Worm (Caenorhabditis elegans) whole organism, young adult: ENCODE data around the gene T05H10.8.

Experiments used
- C06A6.2 ChIP-seq: fragments of 200-800 bp; sonication (Bioruptor generic); conservative IDR thresholded peaks from 2 replicates; pipeline ENCODE4 v1.3.6; 2022; ENCODE audit warnings: missing genetic modification characterization, missing compliant biosample characterization
- D2030.7 ChIP-seq: fragments of 200-800 bp; sonication (Bioruptor generic); IDR thresholded peaks from 2 replicates; pipeline ENCODE4 v1.3.6; 2022; ENCODE audit warnings: missing genetic modification reagents, missing genetic modification characterization, missing compliant biosample characterization
- F37B4.10 ChIP-seq: fragments of 200-800 bp; sonication (Bioruptor generic); IDR thresholded peaks from 2 replicates; pipeline ENCODE4 v1.3.6; 2022; ENCODE audit warnings: missing genetic modification characterization, missing compliant biosample characterization
- F52B5.7 ChIP-seq: sonication (generic microtip); optimal IDR thresholded peaks from 2 replicates; lab custom pipeline; 2016; ENCODE audit warnings: mild to moderate bottlenecking, missing genetic modification characterization, missing compliant biosample characterization
- T26A5.8 ChIP-seq: sonication (generic microtip); optimal IDR thresholded peaks from 2 replicates; lab custom pipeline; 2016; ENCODE audit warnings: missing genetic modification characterization, missing compliant biosample characterization
- Y53F4B.3 ChIP-seq: fragments of 200-800 bp; sonication (Bioruptor generic); IDR thresholded peaks from 2 replicates; pipeline ENCODE4 v1.3.6; 2022; ENCODE audit warnings: missing genetic modification reagents, missing genetic modification characterization, missing compliant biosample characterization
- Y53G8AR.9 ChIP-seq: fragments of 200-800 bp; sonication (Bioruptor generic); conservative IDR thresholded peaks from 2 replicates; pipeline ENCODE4 v1.3.6; 2022; ENCODE audit warnings: missing genetic modification reagents, missing genetic modification characterization, missing compliant biosample characterization
- Y67H2A.10 ChIP-seq: fragments of 200-800 bp; sonication (Bioruptor generic); conservative IDR thresholded peaks from 2 replicates; pipeline ENCODE4 v1.3.6; 2022; ENCODE audit warnings: missing genetic modification reagents, missing genetic modification characterization, missing compliant biosample characterization
- ama-1 ChIP-seq, 3 experiments: fragments of 150-350 bp in 1 of 3; sonication (generic microtip) in 2 of 3; optimal IDR thresholded peaks; 2 replicates each; lab custom pipeline; 2014 to 2018; ENCODE audit warnings: missing biosample characterization in 2 of 3, missing genetic modification characterization in 2 of 3, missing genetic modification reagents in 2 of 3
- aptf-2 ChIP-seq: fragments of 200-800 bp; sonication (Bioruptor generic); conservative IDR thresholded peaks from 2 replicates; pipeline ENCODE4 v1.3.6; 2022; ENCODE audit warnings: missing genetic modification reagents, missing genetic modification characterization, missing compliant biosample characterization
- athp-1 ChIP-seq: sonication (generic microtip); optimal IDR thresholded peaks from 2 replicates; lab custom pipeline; 2017; ENCODE audit warnings: mild to moderate bottlenecking, missing genetic modification characterization, missing compliant biosample characterization
- bed-2 ChIP-seq: fragments of 200-800 bp; sonication (Bioruptor generic); IDR thresholded peaks from 2 replicates; pipeline ENCODE4 v1.3.6; 2022; ENCODE audit warnings: missing genetic modification reagents, missing genetic modification characterization, missing compliant biosample characterization
- cebp-1 ChIP-seq, 2 experiments: fragments of 200-800 bp in 1 of 2; sonication (Bioruptor generic) in 1 of 2; sonication (generic microtip) in 1 of 2; IDR thresholded peaks in 1 of 2; optimal IDR thresholded peaks in 1 of 2; 2 replicates each; pipeline versions ENCODE4 v1.3.6 to Lab custom; 2017 to 2022; ENCODE audit warnings: missing compliant biosample characterization in 2 of 2, missing genetic modification characterization in 2 of 2, mild to moderate bottlenecking in 1 of 2, missing genetic modification reagents in 1 of 2, moderate library complexity in 1 of 2
- ceh-100 ChIP-seq: fragments of 200-800 bp; sonication (Bioruptor generic); IDR thresholded peaks from 2 replicates; pipeline ENCODE4 v1.3.6; 2022; ENCODE audit warnings: missing genetic modification reagents, missing genetic modification characterization, missing compliant biosample characterization
- ceh-58 ChIP-seq: fragments of 200-800 bp; sonication (Bioruptor generic); IDR thresholded peaks from 2 replicates; pipeline ENCODE4 v1.3.6; 2022; ENCODE audit warnings: missing genetic modification characterization, missing compliant biosample characterization
- chd-7 ChIP-seq: sonication (generic microtip); optimal IDR thresholded peaks from 2 replicates; lab custom pipeline; 2016; ENCODE audit warnings: mild to moderate bottlenecking, missing genetic modification characterization, moderate library complexity, missing compliant biosample characterization
- egrh-3 ChIP-seq: fragments of 200-800 bp; sonication (Bioruptor generic); IDR thresholded peaks from 2 replicates; pipeline ENCODE4 v1.3.6; 2022; ENCODE audit warnings: missing genetic modification reagents, missing genetic modification characterization, missing compliant biosample characterization
- ets-4 ChIP-seq: fragments of 200-800 bp; sonication (Bioruptor generic); optimal IDR thresholded peaks from 2 replicates; lab custom pipeline; 2018; ENCODE audit warnings: mild to moderate bottlenecking, missing genetic modification characterization, missing compliant biosample characterization
- fkh-3 ChIP-seq: sonication (generic microtip); optimal IDR thresholded peaks from 2 replicates; lab custom pipeline; 2016; ENCODE audit warnings: mild to moderate bottlenecking, missing genetic modification characterization, missing compliant biosample characterization
- him-1 ChIP-seq: sonication (generic microtip); optimal IDR thresholded peaks from 2 replicates; lab custom pipeline; 2016; ENCODE audit warnings: missing genotype, missing genetic modification reagents, missing genetic modification characterization, missing compliant biosample characterization
- hlh-12 ChIP-seq: sonication (generic microtip); optimal IDR thresholded peaks from 2 replicates; lab custom pipeline; 2016; ENCODE audit warnings: missing genetic modification characterization, missing compliant biosample characterization
- hmg-20 ChIP-seq: fragments of 200-800 bp; sonication (Bioruptor generic); IDR thresholded peaks from 2 replicates; pipeline ENCODE4 v1.3.6; 2022; ENCODE audit warnings: missing genetic modification reagents, missing genetic modification characterization, missing compliant biosample characterization
- lag-1 ChIP-seq: fragments of 200-800 bp; sonication (Bioruptor generic); IDR thresholded peaks from 2 replicates; pipeline ENCODE4 v1.3.6; 2022; ENCODE audit warnings: missing genetic modification reagents, missing genetic modification characterization, missing compliant biosample characterization
- let-607 ChIP-seq, 2 experiments: fragments of 200-800 bp in 1 of 2; sonication (Bioruptor generic) in 1 of 2; sonication (generic microtip) in 1 of 2; optimal IDR thresholded peaks; 2 replicates each; lab custom pipeline; 2016 to 2018; ENCODE audit warnings: mild to moderate bottlenecking in 2 of 2, missing compliant biosample characterization in 2 of 2, missing genetic modification characterization in 2 of 2, moderate library complexity in 2 of 2, missing genotype in 1 of 2
- lin-26 ChIP-seq: fragments of 200-800 bp; sonication (Bioruptor generic); IDR thresholded peaks from 2 replicates; pipeline ENCODE4 v1.3.6; 2022; ENCODE audit warnings: missing genetic modification reagents, missing genetic modification characterization, missing compliant biosample characterization
- lin-40 ChIP-seq: sonication (generic microtip); optimal IDR thresholded peaks from 2 replicates; lab custom pipeline; 2016; ENCODE audit warnings: missing genetic modification characterization, mild to moderate bottlenecking, missing compliant biosample characterization, missing genotype, missing genetic modification reagents
- lsy-27 ChIP-seq: sonication (generic microtip); optimal IDR thresholded peaks from 2 replicates; lab custom pipeline; 2017; ENCODE audit warnings: missing genetic modification characterization, mild to moderate bottlenecking, missing compliant biosample characterization, antibody characterized with exemption, missing genotype, borderline replicate concordance; ENCODE audit not compliant: insufficient read depth
- madf-3 ChIP-seq: fragments of 200-800 bp; sonication (Bioruptor generic); IDR thresholded peaks from 2 replicates; pipeline ENCODE4 v1.3.6; 2022; ENCODE audit warnings: missing genetic modification reagents, missing genetic modification characterization, missing compliant biosample characterization
- mcd-1 ChIP-seq: fragments of 200-800 bp; sonication (Bioruptor generic); IDR thresholded peaks from 2 replicates; pipeline ENCODE4 v1.3.6; 2022; ENCODE audit warnings: missing genetic modification reagents, missing genetic modification characterization, missing compliant biosample characterization
- mel-28 ChIP-seq: sonication (generic microtip); optimal IDR thresholded peaks from 2 replicates; lab custom pipeline; 2016; ENCODE audit warnings: borderline replicate concordance, mild to moderate bottlenecking, missing genetic modification characterization, missing compliant biosample characterization
- nfyb-1 ChIP-seq: fragments of 200-800 bp; sonication (Bioruptor generic); IDR thresholded peaks from 2 replicates; pipeline ENCODE4 v1.3.6; 2022; ENCODE audit warnings: missing genetic modification reagents, missing genetic modification characterization, missing compliant biosample characterization
- nhr-120 ChIP-seq: fragments of 200-800 bp; sonication (Bioruptor generic); IDR thresholded peaks from 2 replicates; pipeline ENCODE4 v1.3.6; 2022; ENCODE audit warnings: missing genetic modification characterization, missing compliant biosample characterization
- nhr-179 ChIP-seq: sonication (generic microtip); optimal IDR thresholded peaks from 2 replicates; lab custom pipeline; 2016; ENCODE audit warnings: mild to moderate bottlenecking, missing genetic modification characterization, missing compliant biosample characterization
- nhr-80 ChIP-seq: sonication (generic microtip); optimal IDR thresholded peaks from 2 replicates; lab custom pipeline; 2016; ENCODE audit warnings: missing genetic modification characterization, missing compliant biosample characterization
- pbrm-1 ChIP-seq: fragments of 200-800 bp; sonication (Bioruptor generic); IDR thresholded peaks from 2 replicates; pipeline ENCODE4 v1.3.6; 2022; ENCODE audit warnings: missing genetic modification reagents, missing genetic modification characterization, missing compliant biosample characterization
- rcor-1 ChIP-seq: fragments of 200-800 bp; sonication (Bioruptor generic); IDR thresholded peaks from 2 replicates; pipeline ENCODE4 v1.3.6; 2022; ENCODE audit warnings: missing genetic modification reagents, missing genetic modification characterization, missing compliant biosample characterization
- rec-8 ChIP-seq, 2 experiments: sonication (generic microtip); optimal IDR thresholded peaks; 2 replicates each; lab custom pipeline; 2016; ENCODE audit warnings: mild to moderate bottlenecking in 2 of 2, missing genetic modification characterization in 2 of 2, missing genetic modification reagents in 2 of 2, missing genotype in 2 of 2, missing biosample characterization in 1 of 2, missing compliant biosample characterization in 1 of 2, moderate library complexity in 1 of 2
- rpc-1 ChIP-seq, 2 experiments: fragments of 150-350 bp in 1 of 2; sonication (generic microtip) in 1 of 2; optimal IDR thresholded peaks; 2 replicates each; lab custom pipeline; 2014 to 2018; ENCODE audit warnings: missing biosample characterization in 1 of 2, missing genetic modification characterization in 1 of 2, missing genetic modification reagents in 1 of 2, missing genotype in 1 of 2
- snpc-3.4 ChIP-seq: sonication (generic microtip); optimal IDR thresholded peaks from 2 replicates; lab custom pipeline; 2017; ENCODE audit warnings: missing genetic modification characterization, mild to moderate bottlenecking, missing compliant biosample characterization, antibody characterized with exemption, moderate library complexity, missing genotype, missing genetic modification reagents
- snpc-4 ChIP-seq, 5 experiments: fragments of 150-350 bp in 1 of 5; sonication (generic microtip) in 4 of 5; optimal IDR thresholded peaks; 2 replicates each; lab custom pipeline; 2014 to 2018; ENCODE audit warnings: missing genetic modification characterization in 5 of 5, missing biosample characterization in 3 of 5, antibody characterized with exemption in 2 of 5, mild to moderate bottlenecking in 2 of 5, missing compliant biosample characterization in 2 of 5, missing genotype in 2 of 5, moderate library complexity in 2 of 5, missing genetic modification reagents in 1 of 5
- tbp1 ChIP-seq: fragments of 200-800 bp; sonication (Bioruptor generic); optimal IDR thresholded peaks from 2 replicates; lab custom pipeline; 2018; ENCODE audit warnings: mild to moderate bottlenecking, missing genetic modification characterization, missing compliant biosample characterization
- tbx-9 ChIP-seq: sonication (generic microtip); optimal IDR thresholded peaks from 2 replicates; lab custom pipeline; 2016; ENCODE audit warnings: borderline replicate concordance, missing genetic modification characterization, inconsistent platforms, missing compliant biosample characterization
- tlf-1 ChIP-seq: fragments of 200-800 bp; sonication (Bioruptor generic); optimal IDR thresholded peaks from 2 replicates; lab custom pipeline; 2018; ENCODE audit warnings: mild to moderate bottlenecking, missing genetic modification characterization, missing compliant biosample characterization
- unc-62 ChIP-seq: fragments of 150-350 bp; optimal IDR thresholded peaks from 2 replicates; lab custom pipeline; 2014; ENCODE audit warnings: missing biosample characterization, missing genetic modification reagents, missing genetic modification characterization
- ztf-18 ChIP-seq: sonication (generic microtip); optimal IDR thresholded peaks from 2 replicates; lab custom pipeline; 2016; ENCODE audit warnings: missing genotype, mild to moderate bottlenecking, missing genetic modification characterization, missing compliant biosample characterization
- ztf-3 ChIP-seq: fragments of 200-800 bp; sonication (Bioruptor generic); optimal IDR thresholded peaks from 2 replicates; lab custom pipeline; 2018; ENCODE audit warnings: mild to moderate bottlenecking, missing genetic modification characterization, missing compliant biosample characterization

The T05H10.8 gene

DNA sequence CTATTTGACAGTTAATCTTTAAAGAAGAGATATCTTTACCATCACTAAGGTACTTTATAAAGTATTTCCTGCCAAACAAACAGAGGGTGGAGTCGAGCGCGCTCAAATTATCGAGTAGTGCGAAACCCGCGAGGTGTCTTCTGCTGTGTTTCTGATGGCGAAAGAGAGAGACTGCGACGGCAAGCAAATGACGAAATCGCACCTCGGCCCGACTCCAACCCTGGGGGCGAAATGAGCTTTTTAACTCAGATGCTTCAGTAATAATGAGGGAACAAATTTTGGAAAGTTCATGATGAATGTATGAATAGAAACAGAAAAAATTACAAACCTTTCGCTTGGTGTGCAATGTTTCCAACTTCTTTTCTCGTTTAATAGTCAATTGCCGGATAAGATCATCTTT, 32.7 kb downstream of the T05H10.8 start (continued):
- TF ChIP-seq aptf-2 (no peak), hlh-12 (tag; lab: Kevin White, UChicago) (no peak), T26A5.8 (no peak), ceh-100 (GFP tag; lab: Robert Waterston, UW) (peak; percentile 37; the same call in 1 of the 2 replicates), nhr-179 (tag; lab: Kevin White, UChicago) (no peak), mcd-1 (GFP tag; lab: Robert Waterston, UW) (peak; percentile 79), ama-1 (optimal IDR thresholded peaks at IDR 0.05; lab: Kevin White, UChicago) (peak; percentile 29), ama-1 (GFP tag; optimal IDR thresholded peaks at IDR 0.05; lab: Kevin White, UChicago) (peak in 1 of 2 experiments; percentile 23), rec-8 (tag; optimal IDR thresholded peaks at IDR 0.05; lab: Kevin White, UChicago) (no peak), bed-2 (GFP tag; lab: Robert Waterston, UW) (no peak), tbx-9 (tag; lab: Kevin White, UChicago) (no peak), hmg-20 (GFP tag; lab: Robert Waterston, UW) (no peak), nhr-80 (peak; percentile 30), rpc-1 (optimal IDR thresholded peaks at IDR 0.05; lab: Kevin White, UChicago) (no peak), rpc-1 (tag; optimal IDR thresholded peaks at IDR 0.05; lab: Kevin White, UChicago) (peak; percentile 7), ceh-58 (GFP tag; lab: Robert Waterston, UW) (no peak), rcor-1 (GFP tag; lab: Robert Waterston, UW) (peak; percentile 78), snpc-4 (GFP tag; optimal IDR thresholded peaks at IDR 0.05; lab: Kevin White, UChicago) (peak; percentile 95), snpc-4 (tag; optimal IDR thresholded peaks at IDR 0.05; lab: Kevin White, UChicago) (peak; percentile 96 to 99 (median 98)), nhr-120 (GFP tag; lab: Robert Waterston, UW) (no peak), athp-1 (tag; lab: Kevin White, UChicago) (no peak), tlf-1 (GFP tag; lab: Kevin White, UChicago) (no peak), F37B4.10 (GFP tag; lab: Robert Waterston, UW) (no peak), lin-26 (GFP tag; lab: Robert Waterston, UW) (peak; percentile 60; the same call in 1 of the 2 replicates), fkh-3 (tag; lab: Kevin White, UChicago) (no peak), him-1 (tag; lab: Kevin White, UChicago) (peak; percentile 89), ets-4 (GFP tag; lab: Kevin White, UChicago) (no peak), unc-62 (GFP tag; lab: Kevin White, UChicago) (no peak), madf-3 (GFP tag; lab: Robert Waterston, UW) (no peak), F52B5.7 (tag; lab: Kevin White, UChicago) (no peak), mel-28 (tag; lab: Kevin White, UChicago) (no peak), lin-40 (peak; percentile 26), nfyb-1 (GFP tag; lab: Robert Waterston, UW) (no peak), cebp-1 (GFP tag; IDR thresholded peaks at IDR 0.05; lab: Robert Waterston, UW) (peak; percentile 54; the same call in 1 of the 2 replicates), cebp-1 (tag; optimal IDR thresholded peaks at IDR 0.05; lab: Kevin White, UChicago) (peak; percentile 93), lsy-27 (tag; lab: Kevin White, UChicago) (no peak), Y53F4B.3 (GFP tag; lab: Robert Waterston, UW) (no peak), lag-1 (GFP tag; lab: Robert Waterston, UW) (no peak), C06A6.2 (no peak), ztf-18 (tag; lab: Kevin White, UChicago) (peak; percentile 80), Y53G8AR.9 (GFP tag; lab: Robert Waterston, UW) (no peak), snpc-3.4 (peak; percentile 82), tbp1 (peak; percentile 77), let-607 (tag; optimal IDR thresholded peaks at IDR 0.05; lab: Kevin White, UChicago) (no peak), ztf-3 (GFP tag; lab: Kevin White, UChicago) (no peak), Y67H2A.10 (GFP tag; lab: Robert Waterston, UW) (no peak), chd-7 (peak; percentile 26), D2030.7 (GFP tag; lab: Robert Waterston, UW) (peak; percentile 74), egrh-3 (GFP tag; lab: Robert Waterston, UW) (no peak), pbrm-1 (GFP tag; lab: Robert Waterston, UW) (peak; percentile 83)
